Worm (Caenorhabditis elegans) whole organism, young adult: ENCODE results near the gene nep-15.
A peak's percentile ranks its signal among the peaks of the same experiment; 100 is the strongest.

Experiments
- F23B12.7 ChIP-seq: sonication (generic microtip); optimal IDR thresholded peaks from 2 replicates; lab custom pipeline; 2017; ENCODE audit warnings: missing genetic modification characterization, mild to moderate bottlenecking, missing compliant biosample characterization, antibody characterized with exemption, moderate library complexity; ENCODE audit not compliant: insufficient read depth
- attf-5 ChIP-seq: fragments of 200-800 bp; sonication (Bioruptor generic); optimal IDR thresholded peaks from 2 replicates; lab custom pipeline; 2018; ENCODE audit warnings: mild to moderate bottlenecking, missing genetic modification characterization, missing compliant biosample characterization
- ekl-4 ChIP-seq: fragments of 200-800 bp; sonication (Bioruptor generic); IDR thresholded peaks from 2 replicates; pipeline ENCODE4 v1.3.6; 2022; ENCODE audit warnings: missing genetic modification reagents, missing genetic modification characterization, missing compliant biosample characterization
- lin-35 ChIP-seq, 3 experiments: fragments of 150-350 bp in 2 of 3; sonication (generic microtip) in 1 of 3; optimal IDR thresholded peaks; 2 replicates each; lab custom pipeline; 2014 to 2018; ENCODE audit warnings: missing biosample characterization in 3 of 3, missing genetic modification characterization in 3 of 3, missing genetic modification reagents in 3 of 3
- madf-6 ChIP-seq: fragments of 200-800 bp; sonication (Bioruptor generic); IDR thresholded peaks from 2 replicates; pipeline ENCODE4 v1.3.6; 2022; ENCODE audit warnings: missing genetic modification reagents, missing genetic modification characterization, missing compliant biosample characterization
- pha-4 ChIP-seq: fragments of 150-350 bp; sonication (generic microtip); optimal IDR thresholded peaks from 2 replicates; lab custom pipeline; 2014; ENCODE audit warnings: missing biosample characterization, missing genetic modification reagents, missing genetic modification characterization
- sptf-2 ChIP-seq: fragments of 200-800 bp; sonication (Bioruptor generic); optimal IDR thresholded peaks from 2 replicates; lab custom pipeline; 2018; ENCODE audit warnings: mild to moderate bottlenecking, missing genetic modification characterization, missing compliant biosample characterization
- unc-130 ChIP-seq: sonication (generic microtip); optimal IDR thresholded peaks from 2 replicates; lab custom pipeline; 2016; ENCODE audit warnings: missing genetic modification reagents, missing genetic modification characterization, missing compliant biosample characterization

DNA sequence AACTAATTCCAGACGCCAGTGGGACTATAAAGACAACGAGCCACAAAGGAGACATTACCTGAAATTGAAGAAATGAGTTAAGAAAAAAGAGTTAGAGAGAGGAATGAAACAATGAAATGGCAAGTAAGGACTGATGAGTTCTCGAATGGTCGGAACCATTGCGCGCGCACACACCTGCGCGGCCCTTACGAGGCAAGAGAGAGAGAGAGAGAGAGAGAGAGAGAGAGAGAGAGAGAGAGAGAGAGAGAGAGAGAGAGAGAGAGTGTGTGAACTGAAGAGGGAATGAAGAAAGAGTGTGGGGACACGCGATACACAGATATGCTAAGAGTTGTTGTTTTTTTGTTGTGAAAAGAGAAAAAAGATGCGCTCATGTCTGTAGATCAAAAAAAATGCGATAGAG, 45.6 kb upstream of the nep-15 start, which contains the start of gene R09F10.8:
- TF ChIP-seq ekl-4 (GFP tag; lab: Robert Waterston, UW), result no peak
- TF ChIP-seq madf-6 (GFP tag; lab: Robert Waterston, UW), result peak; percentile 45; the same call in 1 of the 2 replicates
- TF ChIP-seq attf-5 (GFP tag; lab: Kevin White, UChicago), result no peak
- no peak for TF ChIP-seq sptf-2 (GFP tag; lab: Kevin White, UChicago)
- TF ChIP-seq unc-130 (GFP tag; lab: Kevin White, UChicago), result no peak
- no peak for TF ChIP-seq lin-35 (GFP tag; optimal IDR thresholded peaks at IDR 0.05; lab: Kevin White, UChicago)
- no peak for TF ChIP-seq F23B12.7 (tag; lab: Kevin White, UChicago)
- no peak for TF ChIP-seq pha-4 (tag; lab: Kevin White, UChicago)
